Worm (Caenorhabditis elegans) whole organism, L3 larva: ENCODE measurements around the gene rpb-4.

Experiments used
- jun-1 ChIP-seq: fragments of 150-350 bp; optimal IDR thresholded peaks from 2 replicates; lab custom pipeline; 2014; ENCODE audit warnings: missing biosample characterization, missing genetic modification reagents, missing genetic modification characterization
- nhr-77 ChIP-seq: fragments of 150-350 bp; optimal IDR thresholded peaks from 2 replicates; lab custom pipeline; 2014; ENCODE audit warnings: missing biosample characterization, missing genetic modification characterization
- snpc-4 ChIP-seq: fragments of 150-350 bp; optimal IDR thresholded peaks from 2 replicates; lab custom pipeline; 2014; ENCODE audit warnings: missing biosample characterization, missing genetic modification characterization

- TF ChIP-seq snpc-4 (no peak), nhr-77 (tag; lab: Kevin White, UChicago) (no peak), jun-1 (tag; lab: Kevin White, UChicago) (no peak)
These were observed 35.3 kb upstream of the rpb-4 start, which contains the start of gene nhr-21 for ce11 chrII:7338995-7339394.
